Fruit fly (Drosophila melanogaster) whole organism, pupa: ENCODE measurements around the gene CG34027.

Experiments used
- CG12605 ChIP-seq: fragments of 200-800 bp; sonication (Bioruptor generic); IDR thresholded peaks from 2 replicates; pipeline ENCODE4 v1.3.6; 2022; ENCODE audit warnings: missing biosample characterization, missing genetic modification characterization
- CG17806 ChIP-seq: fragments of 200-800 bp; sonication (Bioruptor generic); optimal IDR thresholded peaks from 2 replicates; lab custom pipeline; 2018; ENCODE audit warnings: missing biosample characterization, mild to moderate bottlenecking, missing genetic modification characterization, moderate library complexity
- D1 ChIP-seq: fragments of 200-800 bp; sonication (Bioruptor generic); optimal IDR thresholded peaks from 2 replicates; lab custom pipeline; 2018; ENCODE audit warnings: missing biosample characterization, mild to moderate bottlenecking, missing genetic modification characterization, moderate library complexity
- Pif1B ChIP-seq: fragments of 200-800 bp; sonication (Bioruptor generic); optimal IDR thresholded peaks from 3 replicates; lab custom pipeline; 2016; ENCODE audit warnings: missing biosample characterization, missing genetic modification characterization

DNA sequence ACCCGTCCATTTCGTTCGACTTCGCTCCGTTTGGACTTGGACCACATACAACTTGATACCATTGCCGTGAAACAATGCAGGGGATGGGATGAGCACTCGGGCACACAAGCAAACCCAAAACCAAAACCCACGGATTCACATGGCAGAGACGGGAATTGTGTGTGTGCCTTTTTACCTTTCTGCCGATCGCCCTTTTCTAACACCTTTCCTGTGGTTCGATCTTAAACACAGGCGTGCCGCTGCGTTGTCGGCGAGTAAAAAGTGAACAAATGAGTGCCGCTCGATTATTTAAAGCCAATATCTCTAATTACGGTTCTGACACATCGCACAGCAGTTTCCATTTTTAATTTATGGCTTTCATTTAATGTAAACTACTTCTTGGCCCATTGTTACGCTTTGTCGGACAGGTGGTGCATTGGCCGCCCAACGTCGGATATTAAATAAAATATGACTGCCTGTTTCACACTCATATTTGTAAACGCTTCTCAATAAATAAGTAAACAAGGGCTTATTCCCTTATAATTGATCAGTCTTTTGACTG, 31.5 kb downstream of the CG34027 start:
- TF ChIP-seq D1 (no peak), Pif1B (no peak), CG12605 (GFP tag; lab: Robert Waterston, UW) (no peak), CG17806 (tag; lab: Kevin White, UChicago) (no peak)
